Worm (Caenorhabditis elegans) whole organism, L1 larva: ENCODE data around the gene dos-3.

ENCODE experiments used
- C34B4.2 ChIP-seq: sonication (generic microtip); optimal IDR thresholded peaks from 2 replicates; lab custom pipeline; 2017; ENCODE audit warnings: mild to moderate bottlenecking, missing genetic modification characterization, missing compliant biosample characterization
- F16B12.6 ChIP-seq: fragments of 150-350 bp; optimal IDR thresholded peaks from 2 replicates; lab custom pipeline; 2014; ENCODE audit warnings: missing biosample characterization, missing genetic modification characterization
- aha-1 ChIP-seq: fragments of 150-350 bp; optimal IDR thresholded peaks from 2 replicates; lab custom pipeline; 2014; ENCODE audit warnings: missing biosample characterization, missing genetic modification characterization
- alr-1 ChIP-seq: fragments of 200-800 bp; sonication (Bioruptor generic); optimal IDR thresholded peaks from 2 replicates; lab custom pipeline; 2018; ENCODE audit warnings: borderline replicate concordance, mild to moderate bottlenecking, missing genetic modification characterization, missing compliant biosample characterization
- aly-2 ChIP-seq: fragments of 150-350 bp; optimal IDR thresholded peaks from 2 replicates; lab custom pipeline; 2014; ENCODE audit warnings: missing biosample characterization, missing genetic modification characterization
- ama-1 ChIP-seq: fragments of 150-350 bp; optimal IDR thresholded peaks from 2 replicates; lab custom pipeline; 2014
- blmp-1 ChIP-seq: fragments of 150-350 bp; optimal IDR thresholded peaks from 2 replicates; lab custom pipeline; 2014; ENCODE audit warnings: missing biosample characterization, missing genetic modification characterization
- ceh-63 ChIP-seq: fragments of 200-800 bp; sonication (Bioruptor generic); optimal IDR thresholded peaks from 2 replicates; lab custom pipeline; 2018; ENCODE audit warnings: mild to moderate bottlenecking, missing genetic modification characterization, missing compliant biosample characterization
- ceh-82 ChIP-seq, 3 experiments: fragments of 150-350 bp in 1 of 3; sonication (generic microtip) in 2 of 3; optimal IDR thresholded peaks; 2 replicates each; lab custom pipeline; 2014 to 2017; ENCODE audit warnings: missing biosample characterization in 3 of 3, missing genetic modification characterization in 3 of 3
- ces-1 ChIP-seq: fragments of 150-350 bp; optimal IDR thresholded peaks from 2 replicates; lab custom pipeline; 2014; ENCODE audit warnings: missing biosample characterization, missing genetic modification reagents, missing genetic modification characterization
- dsc-1 ChIP-seq: sonication (generic microtip); optimal IDR thresholded peaks from 2 replicates; lab custom pipeline; 2016; ENCODE audit warnings: mild to moderate bottlenecking, missing genetic modification characterization, missing compliant biosample characterization
- efl-1 ChIP-seq, 4 experiments: fragments of 150-350 bp; optimal IDR thresholded peaks in 3 of 4; peaks in 1 of 4; 1 replicate in 1 of 4; 2 replicates in 3 of 4; lab custom pipeline; 2014; ENCODE audit warnings: missing biosample characterization in 2 of 4, missing genetic modification characterization in 2 of 4, missing genetic modification reagents in 2 of 4
- efl-3 ChIP-seq: fragments of 200-800 bp; sonication (Bioruptor generic); optimal IDR thresholded peaks from 2 replicates; lab custom pipeline; 2018; ENCODE audit warnings: mild to moderate bottlenecking, missing genetic modification characterization, missing compliant biosample characterization
- egl-13 ChIP-seq: sonication (generic microtip); optimal IDR thresholded peaks from 2 replicates; lab custom pipeline; 2016; ENCODE audit warnings: missing genotype, missing genetic modification reagents, missing genetic modification characterization, missing compliant biosample characterization
- ets-5 ChIP-seq: fragments of 200-800 bp; sonication (Bioruptor generic); IDR thresholded peaks from 2 replicates; pipeline ENCODE4 v1.3.6; 2022; ENCODE audit warnings: missing genetic modification characterization, missing compliant biosample characterization
- fkh-4 ChIP-seq: sonication (generic microtip); optimal IDR thresholded peaks from 2 replicates; lab custom pipeline; 2016; ENCODE audit warnings: missing compliant biosample characterization, missing genetic modification characterization, borderline replicate concordance
- fkh-8 ChIP-seq: sonication (generic microtip); optimal IDR thresholded peaks from 2 replicates; lab custom pipeline; 2016; ENCODE audit warnings: mild to moderate bottlenecking, missing genetic modification characterization, missing compliant biosample characterization
- grh-1 ChIP-seq: fragments of 200-800 bp; sonication (Bioruptor generic); IDR thresholded peaks from 2 replicates; pipeline ENCODE4 v1.3.6; 2022; ENCODE audit warnings: missing genetic modification reagents, missing genetic modification characterization, missing compliant biosample characterization
- hlh-17 ChIP-seq: fragments of 200-800 bp; sonication (Bioruptor generic); optimal IDR thresholded peaks from 2 replicates; lab custom pipeline; 2018; ENCODE audit warnings: missing genetic modification characterization, mild to moderate bottlenecking, missing compliant biosample characterization, moderate library complexity, borderline replicate concordance
- irx-1 ChIP-seq: sonication (generic microtip); optimal IDR thresholded peaks from 2 replicates; lab custom pipeline; 2016; ENCODE audit warnings: missing genetic modification characterization, missing compliant biosample characterization
- jun-1 ChIP-seq: fragments of 150-350 bp; optimal IDR thresholded peaks from 2 replicates; lab custom pipeline; 2014; ENCODE audit warnings: missing biosample characterization, missing genetic modification reagents, missing genetic modification characterization
- lin-13 ChIP-seq: fragments of 150-350 bp; optimal IDR thresholded peaks from 2 replicates; lab custom pipeline; 2014; ENCODE audit warnings: missing biosample characterization, missing genetic modification reagents, missing genetic modification characterization
- lin-14 ChIP-seq: fragments of 200-800 bp; sonication (Bioruptor generic); optimal IDR thresholded peaks from 2 replicates; lab custom pipeline; 2018; ENCODE audit warnings: mild to moderate bottlenecking, missing genetic modification characterization, moderate library complexity, missing compliant biosample characterization
- lin-35 ChIP-seq, 2 experiments: fragments of 150-350 bp; optimal IDR thresholded peaks; 2 replicates each; lab custom pipeline; 2014; ENCODE audit warnings: missing biosample characterization in 2 of 2, missing genetic modification characterization in 2 of 2, missing genetic modification reagents in 2 of 2
- lir-3 ChIP-seq: sonication (generic microtip); optimal IDR thresholded peaks from 2 replicates; lab custom pipeline; 2016; ENCODE audit warnings: mild to moderate bottlenecking, missing genetic modification characterization, moderate library complexity, missing compliant biosample characterization; ENCODE audit not compliant: poor library complexity
- mab-9 ChIP-seq: fragments of 200-800 bp; sonication (Bioruptor generic); IDR thresholded peaks from 2 replicates; pipeline ENCODE4 v1.3.6; 2022; ENCODE audit warnings: missing genetic modification reagents, missing genetic modification characterization, missing compliant biosample characterization
- mdl-1 ChIP-seq, 2 experiments: fragments of 150-350 bp; optimal IDR thresholded peaks; 2 replicates each; lab custom pipeline; 2014 to 2017; ENCODE audit warnings: missing biosample characterization in 2 of 2, missing genetic modification characterization in 2 of 2, inconsistent platforms in 1 of 2
- mef-2 ChIP-seq: fragments of 150-350 bp; optimal IDR thresholded peaks from 2 replicates; lab custom pipeline; 2014; ENCODE audit warnings: missing biosample characterization, missing genetic modification characterization
- nhr-11 ChIP-seq: fragments of 150-350 bp; optimal IDR thresholded peaks from 2 replicates; lab custom pipeline; 2014; ENCODE audit warnings: missing biosample characterization, missing genetic modification characterization
- nhr-20 ChIP-seq: sonication (generic microtip); optimal IDR thresholded peaks from 2 replicates; lab custom pipeline; 2016; ENCODE audit warnings: mild to moderate bottlenecking, missing genetic modification characterization, missing compliant biosample characterization
- nhr-237 ChIP-seq: fragments of 150-350 bp; optimal IDR thresholded peaks from 2 replicates; lab custom pipeline; 2014; ENCODE audit warnings: missing biosample characterization, missing genetic modification characterization
- nhr-71 ChIP-seq: sonication (generic microtip); optimal IDR thresholded peaks from 2 replicates; lab custom pipeline; 2016; ENCODE audit warnings: mild to moderate bottlenecking, missing genetic modification characterization, moderate library complexity, missing compliant biosample characterization
- nhr-76 ChIP-seq: sonication (generic microtip); optimal IDR thresholded peaks from 2 replicates; lab custom pipeline; 2017; ENCODE audit warnings: missing biosample characterization, missing genetic modification characterization
- nhr-77 ChIP-seq: fragments of 150-350 bp; optimal IDR thresholded peaks from 2 replicates; lab custom pipeline; 2014; ENCODE audit warnings: missing biosample characterization, missing genetic modification characterization
- nhr-84 ChIP-seq: sonication (generic microtip); optimal IDR thresholded peaks from 2 replicates; lab custom pipeline; 2017; ENCODE audit warnings: missing biosample characterization, missing genetic modification characterization
- nhr-85 ChIP-seq: sonication (generic microtip); peaks from one replicate; lab custom pipeline; 2016; ENCODE audit warnings: missing genetic modification characterization, inconsistent platforms, missing compliant biosample characterization
- nhr-90 ChIP-seq: sonication (generic microtip); optimal IDR thresholded peaks from 2 replicates; lab custom pipeline; 2016; ENCODE audit warnings: mild to moderate bottlenecking, missing genetic modification characterization, missing compliant biosample characterization; ENCODE audit not compliant: poor library complexity
- pqm-1 ChIP-seq: sonication (generic microtip); optimal IDR thresholded peaks from 3 replicates; lab custom pipeline; 2017; ENCODE audit warnings: missing biosample characterization, missing genetic modification characterization
- rnt-1 ChIP-seq: sonication (generic microtip); optimal IDR thresholded peaks from 2 replicates; lab custom pipeline; 2016; ENCODE audit warnings: mild to moderate bottlenecking, missing genetic modification characterization, moderate library complexity, missing compliant biosample characterization
- skn-1 ChIP-seq: fragments of 150-350 bp; optimal IDR thresholded peaks from 2 replicates; lab custom pipeline; 2014; ENCODE audit warnings: missing biosample characterization, missing genetic modification characterization
- snpc-4 ChIP-seq: fragments of 150-350 bp; optimal IDR thresholded peaks from 2 replicates; lab custom pipeline; 2014; ENCODE audit warnings: missing biosample characterization, missing genetic modification characterization
- snu-23 ChIP-seq: sonication (generic microtip); optimal IDR thresholded peaks from 2 replicates; lab custom pipeline; 2016; ENCODE audit warnings: missing genetic modification characterization, missing compliant biosample characterization
- sptf-1 ChIP-seq: fragments of 150-350 bp; optimal IDR thresholded peaks from 2 replicates; lab custom pipeline; 2014; ENCODE audit warnings: missing biosample characterization, missing genetic modification characterization
- unc-30 ChIP-seq: sonication (generic microtip); optimal IDR thresholded peaks from 2 replicates; lab custom pipeline; 2017; ENCODE audit warnings: missing biosample characterization, missing genetic modification characterization
- vab-15 ChIP-seq: sonication (generic microtip); optimal IDR thresholded peaks from 2 replicates; lab custom pipeline; 2017; ENCODE audit warnings: missing genotype, mild to moderate bottlenecking, missing genetic modification characterization, missing compliant biosample characterization
- zag-1 ChIP-seq: fragments of 150-350 bp; optimal IDR thresholded peaks from 2 replicates; lab custom pipeline; 2014; ENCODE audit warnings: missing biosample characterization, missing genetic modification characterization
- zip-4 ChIP-seq: fragments of 200-800 bp; sonication (Bioruptor generic); optimal IDR thresholded peaks from 2 replicates; lab custom pipeline; 2018; ENCODE audit warnings: mild to moderate bottlenecking, missing genetic modification characterization, moderate library complexity, missing compliant biosample characterization

dos-3 gene

DNA sequence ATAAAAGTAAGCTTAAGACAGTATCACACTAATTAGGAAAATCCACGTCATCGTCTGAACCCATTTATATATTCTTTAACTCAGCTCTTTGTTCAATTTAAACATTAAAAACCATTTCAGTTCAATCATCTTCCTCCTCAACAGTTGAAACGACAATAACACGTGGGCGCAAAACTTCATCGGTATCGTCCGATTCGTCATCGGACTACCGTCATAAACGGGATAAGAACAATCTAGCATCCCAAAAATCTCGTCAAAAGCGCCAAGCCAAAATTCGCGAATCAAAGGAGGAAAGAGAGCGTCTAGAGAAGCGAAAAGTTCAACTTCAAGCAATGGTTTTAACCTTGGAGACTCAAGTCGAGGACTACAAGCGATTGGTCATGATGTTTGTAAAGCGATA, 4.2 kb downstream of the dos-3 start:
- no peak for TF ChIP-seq jun-1
- peak; percentile 22 for TF ChIP-seq ama-1
- peak; percentile 10 for TF ChIP-seq dsc-1
- TF ChIP-seq nhr-20 (tag; lab: Kevin White, UChicago), result no peak

ce11 chrIII:834443-834815, 5.0 kb downstream of the dos-3 start:
- TF ChIP-seq sptf-1 (tag; lab: Kevin White, UChicago) (no peak), zip-4 (GFP tag; lab: Kevin White, UChicago) (peak; percentile 7), mdl-1 (tag; optimal IDR thresholded peaks at IDR 0.05; lab: Kevin White, UChicago) (peak in 1 of 2 experiments; percentile 7), C34B4.2 (tag; lab: Kevin White, UChicago) (peak; percentile 24), nhr-85 (peak; percentile 64)
- TF ChIP-seq, all 84 proteins: peak for 4

ce11 chrIII:833711-834442, 5.5 kb downstream of the dos-3 start:
- TF ChIP-seq efl-1 (optimal IDR thresholded peaks at IDR 0.05; lab: Kevin White, UChicago), result peak; percentile 79 to 90
- TF ChIP-seq efl-1 (GFP tag; optimal IDR thresholded peaks at IDR 0.05 in 1 of 2; lab: Kevin White, UChicago), result peak; percentile 69 to 96
- no peak for TF ChIP-seq zag-1 (tag; lab: Kevin White, UChicago)
- peak; percentile 12 for TF ChIP-seq lir-3 (tag; lab: Kevin White, UChicago)
- TF ChIP-seq nhr-90 (tag; lab: Kevin White, UChicago), result peak; percentile 84
- no peak for TF ChIP-seq aha-1 (tag; lab: Kevin White, UChicago)
- TF ChIP-seq F16B12.6 (tag; lab: Kevin White, UChicago), result peak; percentile 32
- TF ChIP-seq ceh-63 (GFP tag; lab: Kevin White, UChicago), result no peak
- peak; percentile 51 for TF ChIP-seq blmp-1 (tag; lab: Kevin White, UChicago)
- TF ChIP-seq aly-2, result peak; percentile 55
- no peak for TF ChIP-seq nhr-84 (tag; lab: Kevin White, UChicago)
- peak; percentile 95 for TF ChIP-seq nhr-77 (tag; lab: Kevin White, UChicago)
- TF ChIP-seq fkh-8 (tag; lab: Kevin White, UChicago), result peak; percentile 94
- TF ChIP-seq mef-2 (tag; lab: Kevin White, UChicago), result no peak
- TF ChIP-seq nhr-76 (tag; lab: Kevin White, UChicago), result no peak
- TF ChIP-seq skn-1, result peak; percentile 96
- TF ChIP-seq mab-9 (GFP tag; lab: Robert Waterston, UW), result peak; percentile 63; the same call in 1 of the 2 replicates
- TF ChIP-seq fkh-4, result no peak
- peak; percentile 75 to 97 (median 85) for TF ChIP-seq ceh-82 (tag; optimal IDR thresholded peaks at IDR 0.05; lab: Kevin White, UChicago)
- TF ChIP-seq mdl-1 (tag; optimal IDR thresholded peaks at IDR 0.05; lab: Kevin White, UChicago), result peak in 1 of 2 experiments; percentile 97
- TF ChIP-seq unc-30, result no peak
- TF ChIP-seq zip-4 (GFP tag; lab: Kevin White, UChicago), result peak; percentile 92
- peak; percentile 79 to 89 for TF ChIP-seq lin-35 (GFP tag; optimal IDR thresholded peaks at IDR 0.05; lab: Kevin White, UChicago)
- peak; percentile 80 for TF ChIP-seq ama-1
- peak; percentile 99 for TF ChIP-seq lin-14 (GFP tag; lab: Kevin White, UChicago)
- TF ChIP-seq dsc-1, result peak; percentile 65
- TF ChIP-seq pqm-1 (tag; lab: Kevin White, UChicago), result peak; percentile 84
- TF ChIP-seq rnt-1 (tag; lab: Kevin White, UChicago), result peak; percentile 86
- TF ChIP-seq hlh-17 (GFP tag; lab: Kevin White, UChicago), result no peak
- TF ChIP-seq sptf-1 (tag; lab: Kevin White, UChicago), result no peak
- TF ChIP-seq lin-13 (GFP tag; lab: Kevin White, UChicago), result peak; percentile 91
- TF ChIP-seq irx-1 (tag; lab: Kevin White, UChicago), result peak; percentile 78
- TF ChIP-seq nhr-11, result peak; percentile 84
- no peak for TF ChIP-seq ets-5 (GFP tag; lab: Robert Waterston, UW)
- TF ChIP-seq nhr-237 (tag; lab: Kevin White, UChicago), result peak; percentile 90
- no peak for TF ChIP-seq ces-1 (GFP tag; lab: Kevin White, UChicago)
- TF ChIP-seq vab-15 (tag; lab: Kevin White, UChicago), result no peak
- no peak for TF ChIP-seq efl-3
- no peak for TF ChIP-seq grh-1 (GFP tag; lab: Robert Waterston, UW)
- no peak for TF ChIP-seq alr-1 (tag; lab: Kevin White, UChicago)
- TF ChIP-seq snu-23, result peak; percentile 95
- peak; percentile 80 for TF ChIP-seq snpc-4 (tag; lab: Kevin White, UChicago)
- peak; percentile 97 for TF ChIP-seq nhr-71 (tag; lab: Kevin White, UChicago)
- peak; percentile 54 for TF ChIP-seq egl-13 (tag; lab: Kevin White, UChicago)
